Worm (Caenorhabditis elegans) whole organism, late embryonic: ENCODE measurements around the gene set-16.

Experiments
- F13H6.1 ChIP-seq: sonication (generic microtip); optimal IDR thresholded peaks from 2 replicates; lab custom pipeline; 2016; ENCODE audit warnings: missing genetic modification characterization, missing compliant biosample characterization
- T23F11.4 ChIP-seq: fragments of 200-800 bp; sonication (Bioruptor generic); optimal IDR thresholded peaks from 2 replicates; lab custom pipeline; 2018; ENCODE audit warnings: mild to moderate bottlenecking, missing genetic modification characterization, missing compliant biosample characterization
- Y22D7AL.16 ChIP-seq: sonication (generic microtip); optimal IDR thresholded peaks from 2 replicates; lab custom pipeline; 2016; ENCODE audit warnings: missing genetic modification characterization, missing compliant biosample characterization
- ama-1 ChIP-seq: fragments of 150-350 bp; optimal IDR thresholded peaks from 2 replicates; lab custom pipeline; 2014
- ceh-14 ChIP-seq: sonication (generic microtip); optimal IDR thresholded peaks from 2 replicates; lab custom pipeline; 2016; ENCODE audit warnings: missing genotype, missing genetic modification characterization, missing compliant biosample characterization
- ceh-19 ChIP-seq: fragments of 200-800 bp; sonication (Bioruptor generic); optimal IDR thresholded peaks from 2 replicates; lab custom pipeline; 2018; ENCODE audit warnings: mild to moderate bottlenecking, missing genetic modification characterization, missing compliant biosample characterization
- ceh-2 ChIP-seq: sonication (generic microtip); optimal IDR thresholded peaks from 2 replicates; lab custom pipeline; 2016; ENCODE audit warnings: missing genotype, missing genetic modification characterization, missing compliant biosample characterization
- ceh-22 ChIP-seq: sonication (generic microtip); optimal IDR thresholded peaks from 2 replicates; lab custom pipeline; 2017; ENCODE audit warnings: missing biosample characterization, missing genetic modification characterization
- ceh-31 ChIP-seq: sonication (generic microtip); optimal IDR thresholded peaks from 2 replicates; lab custom pipeline; 2016; ENCODE audit warnings: missing genetic modification characterization, missing compliant biosample characterization
- ceh-34 ChIP-seq: sonication (generic microtip); optimal IDR thresholded peaks from 2 replicates; lab custom pipeline; 2016; ENCODE audit warnings: mild to moderate bottlenecking, missing genetic modification characterization, missing compliant biosample characterization
- ceh-48 ChIP-seq: sonication (generic microtip); optimal IDR thresholded peaks from 2 replicates; lab custom pipeline; 2016; ENCODE audit warnings: missing genetic modification characterization, inconsistent platforms, missing compliant biosample characterization
- che-1 ChIP-seq: sonication (generic microtip); optimal IDR thresholded peaks from 2 replicates; lab custom pipeline; 2016; ENCODE audit warnings: mild to moderate bottlenecking, missing genetic modification characterization, missing compliant biosample characterization
- dmd-4 ChIP-seq: sonication (generic microtip); optimal IDR thresholded peaks from 2 replicates; lab custom pipeline; 2016; ENCODE audit warnings: borderline replicate concordance, missing genetic modification characterization, missing compliant biosample characterization
- dve-1 ChIP-seq: sonication (generic microtip); optimal IDR thresholded peaks from 2 replicates; lab custom pipeline; 2017; ENCODE audit warnings: antibody characterized with exemption, mild to moderate bottlenecking, missing genetic modification characterization, missing compliant biosample characterization
- elt-4 ChIP-seq: sonication (generic microtip); optimal IDR thresholded peaks from 2 replicates; lab custom pipeline; 2016; ENCODE audit warnings: missing genetic modification characterization, missing compliant biosample characterization
- ets-4 ChIP-seq: sonication (generic microtip); optimal IDR thresholded peaks from 2 replicates; lab custom pipeline; 2016; ENCODE audit warnings: missing genetic modification characterization, missing compliant biosample characterization
- eyg-1 ChIP-seq: sonication (generic microtip); optimal IDR thresholded peaks from 2 replicates; lab custom pipeline; 2016; ENCODE audit warnings: missing genotype, missing genetic modification characterization, missing compliant biosample characterization
- fax-1 ChIP-seq: sonication (generic microtip); optimal IDR thresholded peaks from 2 replicates; lab custom pipeline; 2016; ENCODE audit warnings: missing genotype, missing genetic modification characterization, missing compliant biosample characterization
- hlh-15 ChIP-seq: sonication (generic microtip); optimal IDR thresholded peaks from 2 replicates; lab custom pipeline; 2016; ENCODE audit warnings: missing genetic modification characterization, missing compliant biosample characterization
- hlh-30 ChIP-seq: sonication (generic microtip); optimal IDR thresholded peaks from 2 replicates; lab custom pipeline; 2017; ENCODE audit warnings: antibody characterized with exemption, missing genetic modification characterization, missing compliant biosample characterization; ENCODE audit not compliant: insufficient read depth
- lin-11 ChIP-seq: fragments of 200-800 bp; sonication (Bioruptor generic); optimal IDR thresholded peaks from 2 replicates; lab custom pipeline; 2018; ENCODE audit warnings: mild to moderate bottlenecking, missing genetic modification characterization, missing compliant biosample characterization
- nfya-1 ChIP-seq: sonication (generic microtip); optimal IDR thresholded peaks from 2 replicates; lab custom pipeline; 2017; ENCODE audit warnings: missing genetic modification characterization, mild to moderate bottlenecking, missing compliant biosample characterization, antibody characterized with exemption, moderate library complexity
- pat-9 ChIP-seq: fragments of 200-800 bp; sonication (Bioruptor generic); optimal IDR thresholded peaks from 2 replicates; lab custom pipeline; 2018; ENCODE audit warnings: mild to moderate bottlenecking, missing genetic modification characterization, moderate library complexity, missing compliant biosample characterization
- pax-1 ChIP-seq: fragments of 150-350 bp; optimal IDR thresholded peaks from 2 replicates; lab custom pipeline; 2014; ENCODE audit warnings: missing biosample characterization, missing genetic modification characterization
- pros-1 ChIP-seq: fragments of 150-350 bp; optimal IDR thresholded peaks from 2 replicates; lab custom pipeline; 2014; ENCODE audit warnings: missing biosample characterization, missing genetic modification reagents, missing genetic modification characterization
- rnt-1 ChIP-seq: sonication (generic microtip); optimal IDR thresholded peaks from 2 replicates; lab custom pipeline; 2016; ENCODE audit warnings: missing genetic modification characterization, missing compliant biosample characterization
- sox-2 ChIP-seq: fragments of 200-800 bp; sonication (Bioruptor generic); IDR thresholded peaks from 2 replicates; pipeline ENCODE4 v1.3.6; 2022; ENCODE audit warnings: missing genetic modification reagents, missing genetic modification characterization, missing compliant biosample characterization
- sox-4 ChIP-seq: sonication (generic microtip); optimal IDR thresholded peaks from 2 replicates; lab custom pipeline; 2017; ENCODE audit warnings: mild to moderate bottlenecking, missing genetic modification characterization, inconsistent platforms, missing compliant biosample characterization
- tbx-2 ChIP-seq: sonication (generic microtip); optimal IDR thresholded peaks from 2 replicates; lab custom pipeline; 2016; ENCODE audit warnings: missing genetic modification characterization, missing compliant biosample characterization
- zip-5 ChIP-seq: sonication (generic microtip); optimal IDR thresholded peaks from 2 replicates; lab custom pipeline; 2016; ENCODE audit warnings: missing genetic modification characterization, missing compliant biosample characterization

Gene set-16

ce11 chrIII:13683275-13683674 lies 39.6 kb downstream of the set-16 start:
- no peak for TF ChIP-seq ceh-14 (tag; lab: Kevin White, UChicago)
- no peak for TF ChIP-seq nfya-1 (tag; lab: Kevin White, UChicago)
- TF ChIP-seq hlh-15 (tag; lab: Kevin White, UChicago) = no peak
- TF ChIP-seq ceh-19 (GFP tag; lab: Kevin White, UChicago) = no peak
- no peak for TF ChIP-seq fax-1 (tag; lab: Kevin White, UChicago)
- no peak for TF ChIP-seq ceh-22
- TF ChIP-seq ets-4 = no peak

DNA sequence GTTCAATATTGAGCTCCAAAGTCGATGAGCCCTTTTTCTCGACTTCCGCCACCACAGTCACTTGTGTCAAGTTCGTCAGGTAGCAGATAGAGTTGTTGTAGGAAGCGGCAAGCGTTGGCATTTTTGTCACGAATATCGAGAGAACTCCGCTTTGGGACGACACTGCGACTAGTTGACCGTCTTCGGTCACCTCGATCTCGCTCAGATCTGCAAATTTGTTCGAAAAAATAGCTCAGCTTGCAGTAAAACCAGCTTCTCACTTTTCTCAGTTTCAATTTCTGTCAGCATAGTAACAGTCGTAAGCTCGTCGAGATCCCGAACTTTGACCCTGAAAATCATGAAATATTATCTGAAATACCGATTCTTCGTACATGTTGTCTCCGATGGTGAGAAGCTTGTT lies 40.5 kb downstream of the set-16 start:
- no peak for TF ChIP-seq ceh-48 (tag; lab: Kevin White, UChicago)
- no peak for TF ChIP-seq pat-9 (tag; lab: Kevin White, UChicago)
- no peak for TF ChIP-seq eyg-1 (tag; lab: Kevin White, UChicago)
- no peak for TF ChIP-seq T23F11.4 (GFP tag; lab: Kevin White, UChicago)
- no peak for TF ChIP-seq Y22D7AL.16
- TF ChIP-seq ceh-31 = no peak
- no peak for TF ChIP-seq pros-1 (tag; lab: Kevin White, UChicago)
- TF ChIP-seq lin-11 (tag; lab: Kevin White, UChicago) = no peak
- TF ChIP-seq tbx-2 = no peak
- TF ChIP-seq pax-1 (tag; lab: Kevin White, UChicago) = no peak
- TF ChIP-seq rnt-1 (tag; lab: Kevin White, UChicago) = no peak
- TF ChIP-seq ceh-2 (tag; lab: Kevin White, UChicago) = no peak

- no peak for TF ChIP-seq ama-1 (lab: Kevin White, UChicago)
- TF ChIP-seq sox-2 (GFP tag; lab: Robert Waterston, UW) = no peak
- no peak for TF ChIP-seq che-1
- no peak for TF ChIP-seq zip-5
Measured at ce11 chrIII:13686309-13686708, 42.6 kb downstream of the set-16 start, which contains the start of gene dyf-2. Gene dyf-2 (minus strand): TSS chrIII:13686445.

DNA sequence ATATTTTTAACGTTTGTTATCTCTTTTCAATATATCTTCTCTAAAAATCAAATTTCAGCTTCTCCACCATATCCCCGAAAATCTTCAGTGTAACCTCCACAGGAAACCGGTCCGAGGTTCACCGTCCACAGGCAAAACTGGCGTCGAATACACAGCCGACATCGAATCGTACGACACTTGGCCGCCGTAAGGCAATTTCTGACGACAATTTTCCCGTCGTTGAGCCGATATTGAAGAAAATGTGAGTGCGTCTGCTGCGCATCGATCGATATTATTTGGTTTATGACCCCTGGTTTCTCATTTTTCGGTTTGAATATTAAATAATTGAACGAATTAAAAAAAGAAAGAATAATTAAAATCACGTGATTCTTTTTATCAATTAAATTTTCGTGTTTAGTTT lies 43.5 kb downstream of the set-16 start, which contains the start of gene cul-2:
Gene cul-2, plus strand, starts transcription at position 59 of the 400 bp plus-strand sequence.
- peak; percentile 43 for TF ChIP-seq ceh-48 (tag; lab: Kevin White, UChicago)
- TF ChIP-seq nfya-1 (tag; lab: Kevin White, UChicago) = peak; percentile 36
- TF ChIP-seq sox-4 (tag; lab: Kevin White, UChicago) = no peak
- TF ChIP-seq hlh-30 (tag; lab: Kevin White, UChicago) = peak; percentile 8
- TF ChIP-seq dve-1 = no peak
- TF ChIP-seq, all 69 proteins: peak for 3

DNA sequence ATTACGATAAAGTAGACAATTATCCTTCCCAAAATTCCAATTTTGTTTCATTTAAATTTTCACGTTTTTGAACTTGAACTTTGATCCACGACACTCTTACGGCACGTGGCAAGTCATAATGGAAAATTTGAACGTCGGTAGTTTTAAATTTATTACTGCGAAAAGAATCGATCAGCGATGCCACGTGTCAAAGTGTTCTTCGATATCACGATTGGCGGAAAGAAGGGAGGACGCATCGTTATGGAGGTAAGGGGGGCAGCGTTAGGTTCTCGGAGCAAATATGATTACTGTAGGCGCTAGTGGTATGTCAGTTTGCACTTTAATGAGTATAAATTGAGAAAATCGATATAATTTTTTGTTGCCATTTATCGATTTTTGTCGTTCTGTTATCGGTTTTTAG lies 48.8 kb downstream of the set-16 start, which contains the start of gene cyn-2:
Gene cyn-2, plus strand, starts transcription at position 114 of the 400 bp plus-strand sequence.
- no peak for TF ChIP-seq T23F11.4 (GFP tag; lab: Kevin White, UChicago)
- TF ChIP-seq hlh-15 (tag; lab: Kevin White, UChicago) = no peak
- no peak for TF ChIP-seq pax-1 (tag; lab: Kevin White, UChicago)
- no peak for TF ChIP-seq hlh-30 (tag; lab: Kevin White, UChicago)
- TF ChIP-seq sox-2 (GFP tag; lab: Robert Waterston, UW) = no peak
- no peak for TF ChIP-seq elt-4 (tag; lab: Kevin White, UChicago)
- no peak for TF ChIP-seq ceh-34
- TF ChIP-seq dmd-4 (tag; lab: Kevin White, UChicago) = no peak
- no peak for TF ChIP-seq lin-11 (tag; lab: Kevin White, UChicago)
- TF ChIP-seq F13H6.1 (tag; lab: Kevin White, UChicago) = no peak
- no peak for TF ChIP-seq eyg-1 (tag; lab: Kevin White, UChicago)
- TF ChIP-seq tbx-2 = no peak

- TF ChIP-seq fax-1 (tag; lab: Kevin White, UChicago) (no peak), ceh-48 (tag; lab: Kevin White, UChicago) (peak; percentile 9)
Measured at ce11 chrIII:13693187-13693586, 49.5 kb downstream of the set-16 start.
